Worm (Caenorhabditis elegans): ENCODE measurements around the gene F09G8.10.

- no peak for TF ChIP-seq dao-5 (tag; optimal IDR thresholded peaks at IDR 0.05)
- TF ChIP-seq him-1 (tag; optimal IDR thresholded peaks at IDR 0.05), result no peak
- no peak for TF ChIP-seq W03F9.2 (tag; optimal IDR thresholded peaks at IDR 0.05)
Observed at ce11 chrIII:8312393-8312792, 40.4 kb upstream of the F09G8.10 start, which contains the start of gene F10E9.2.
